Fruit fly (Drosophila melanogaster): Measurements from ENCODE around the gene ZC3H3.

Gene ZC3H3

dm6 chr3L:8546355-8546771, 36.8 kb upstream of the ZC3H3 start (continued):
- TF ChIP-seq knrl (GFP tag; IDR thresholded peaks at IDR 0.05; ENCODE audit: partially characterized antibody): no peak
- TF ChIP-seq CG6254 (GFP tag; optimal IDR thresholded peaks at IDR 0.05): no peak
- no peak for TF ChIP-seq Gsc (GFP tag; IDR thresholded peaks at IDR 0.05)
- no peak for TF ChIP-seq prd (optimal IDR thresholded peaks at IDR 0.05)
- TF ChIP-seq prd (GFP tag; IDR thresholded peaks at IDR 0.05): no peak
- TF ChIP-seq CG15269 (tag; optimal IDR thresholded peaks at IDR 0.05): no peak
- TF ChIP-seq gt (GFP tag; IDR thresholded peaks at IDR 0.05): no peak
- no peak for TF ChIP-seq emc (GFP tag; optimal IDR thresholded peaks at IDR 0.05)
- no peak for TF ChIP-seq CG32772 (GFP tag; IDR thresholded peaks at IDR 0.05)
- no peak; the same call in 2 of the 3 replicates for TF ChIP-seq row (GFP tag; IDR thresholded peaks at IDR 0.05)
- TF ChIP-seq Max (GFP tag; optimal IDR thresholded peaks at IDR 0.05): no peak
- TF ChIP-seq fd102C (GFP tag; optimal IDR thresholded peaks at IDR 0.05): peak; percentile 0
- no peak for TF ChIP-seq CG17568 (GFP tag; optimal IDR thresholded peaks at IDR 0.05)
- TF ChIP-seq CG10267 (tag; optimal IDR thresholded peaks at IDR 0.05): no peak
- TF ChIP-seq ssp (GFP tag; IDR thresholded peaks at IDR 0.05): no peak
- peak; percentile 54 for TF ChIP-seq mirr (GFP tag; optimal IDR thresholded peaks at IDR 0.05)
- peak; percentile 24 for TF ChIP-seq Hand (GFP tag; optimal IDR thresholded peaks at IDR 0.05)
- TF ChIP-seq hb (GFP tag; IDR thresholded peaks at IDR 0.05; ENCODE audit: partially characterized antibody): no peak
- TF ChIP-seq CG2116 (GFP tag; optimal IDR thresholded peaks at IDR 0.05): no peak
- no peak for TF ChIP-seq gcm2 (GFP tag; optimal IDR thresholded peaks at IDR 0.05)
- no peak for TF ChIP-seq CG10147 (GFP tag; optimal IDR thresholded peaks at IDR 0.05)
- TF ChIP-seq gcm (GFP tag; optimal IDR thresholded peaks at IDR 0.05): no peak
- 0 out of 2 replicates have a peak, but pooled peaks have one; percentile 11 for TF ChIP-seq Nf-YA (GFP tag; IDR thresholded peaks at IDR 0.05)
- TF ChIP-seq Asciz (GFP tag; optimal IDR thresholded peaks at IDR 0.05): no peak
- TF ChIP-seq CG3407 (GFP tag; optimal IDR thresholded peaks at IDR 0.05): no peak
- TF ChIP-seq CG17186 (GFP tag; optimal IDR thresholded peaks at IDR 0.05): no peak
- TF ChIP-seq Fer3 (tag; optimal IDR thresholded peaks at IDR 0.05): no peak
- TF ChIP-seq Awh (GFP tag; IDR thresholded peaks at IDR 0.05): 0 out of 2 replicates have a peak, but pooled peaks have one; percentile 10
- TF ChIP-seq disco-r (GFP tag; optimal IDR thresholded peaks at IDR 0.05): no peak
- TF ChIP-seq CG10543 (GFP tag; optimal IDR thresholded peaks at IDR 0.05): peak; percentile 58
- TF ChIP-seq CG14710 (tag; optimal IDR thresholded peaks at IDR 0.05): no peak
- no peak for TF ChIP-seq CG16779 (GFP tag; IDR thresholded peaks at IDR 0.05)
- TF ChIP-seq corto (GFP tag; optimal IDR thresholded peaks at IDR 0.05): peak; percentile 62
- no peak for TF ChIP-seq gem (tag; optimal IDR thresholded peaks at IDR 0.05)
- TF ChIP-seq kay (GFP tag; optimal IDR thresholded peaks at IDR 0.05): peak; percentile 93
- TF ChIP-seq CG15479 (GFP tag; optimal IDR thresholded peaks at IDR 0.05): no peak
- TF ChIP-seq wdn (GFP tag; IDR thresholded peaks at IDR 0.05): no peak
- TF ChIP-seq TFAM (GFP tag; optimal IDR thresholded peaks at IDR 0.05): no peak
- no peak for TF ChIP-seq zen (tag; optimal IDR thresholded peaks at IDR 0.05)
- no peak for TF ChIP-seq CG13123 (GFP tag; optimal IDR thresholded peaks at IDR 0.05)
- TF ChIP-seq Dfd (GFP tag; optimal IDR thresholded peaks at IDR 0.05): no peak
- no peak for TF ChIP-seq HLH4C (GFP tag; IDR thresholded peaks at IDR 0.05; ENCODE audit: partially characterized antibody)
- TF ChIP-seq dati (GFP tag; IDR thresholded peaks at IDR 0.05): no peak
- TF ChIP-seq CG11504 (tag; optimal IDR thresholded peaks at IDR 0.05): no peak
- no peak for TF ChIP-seq danr (GFP tag; IDR thresholded peaks at IDR 0.05)
- peak; percentile 30 for TF ChIP-seq CG6813 (GFP tag; optimal IDR thresholded peaks at IDR 0.05)
- TF ChIP-seq chm (GFP tag; IDR thresholded peaks at IDR 0.05): peak; percentile 54; the same call in 1 of the 2 replicates
- no peak for TF ChIP-seq lov (optimal IDR thresholded peaks at IDR 0.05)
- no peak for TF ChIP-seq lov (GFP tag; IDR thresholded peaks at IDR 0.05)
- no peak for TF ChIP-seq CG31441 (GFP tag; IDR thresholded peaks at IDR 0.05)
- TF ChIP-seq sima (GFP tag; optimal IDR thresholded peaks at IDR 0.05): no peak
